Worm (Caenorhabditis elegans) whole organism, L1 larva: ENCODE results near the gene F18E3.13.

Source experiments
- C04F5.9 ChIP-seq: sonication (generic microtip); optimal IDR thresholded peaks from 2 replicates; lab custom pipeline; 2016; ENCODE audit warnings: missing genetic modification characterization, missing compliant biosample characterization
- C16A3.4 ChIP-seq: fragments of 150-350 bp; optimal IDR thresholded peaks from 2 replicates; lab custom pipeline; 2014; ENCODE audit warnings: missing biosample characterization, missing genetic modification characterization
- C34B4.2 ChIP-seq: sonication (generic microtip); optimal IDR thresholded peaks from 2 replicates; lab custom pipeline; 2017; ENCODE audit warnings: mild to moderate bottlenecking, missing genetic modification characterization, missing compliant biosample characterization
- Y116A8C.19 ChIP-seq: sonication (generic microtip); optimal IDR thresholded peaks from 2 replicates; lab custom pipeline; 2016; ENCODE audit warnings: missing compliant biosample characterization, missing genetic modification characterization, borderline replicate concordance
- alr-1 ChIP-seq: fragments of 200-800 bp; sonication (Bioruptor generic); optimal IDR thresholded peaks from 2 replicates; lab custom pipeline; 2018; ENCODE audit warnings: borderline replicate concordance, mild to moderate bottlenecking, missing genetic modification characterization, missing compliant biosample characterization
- aly-2 ChIP-seq: fragments of 150-350 bp; optimal IDR thresholded peaks from 2 replicates; lab custom pipeline; 2014; ENCODE audit warnings: missing biosample characterization, missing genetic modification characterization
- ceh-63 ChIP-seq: fragments of 200-800 bp; sonication (Bioruptor generic); optimal IDR thresholded peaks from 2 replicates; lab custom pipeline; 2018; ENCODE audit warnings: mild to moderate bottlenecking, missing genetic modification characterization, missing compliant biosample characterization
- ceh-8 ChIP-seq: fragments of 200-800 bp; sonication (Bioruptor generic); optimal IDR thresholded peaks from 2 replicates; lab custom pipeline; 2018; ENCODE audit warnings: mild to moderate bottlenecking, missing genetic modification characterization, moderate library complexity, missing compliant biosample characterization
- ceh-82 ChIP-seq, 3 experiments: fragments of 150-350 bp in 1 of 3; sonication (generic microtip) in 2 of 3; optimal IDR thresholded peaks; 2 replicates each; lab custom pipeline; 2014 to 2017; ENCODE audit warnings: missing biosample characterization in 3 of 3, missing genetic modification characterization in 3 of 3
- ceh-90 ChIP-seq: sonication (generic microtip); optimal IDR thresholded peaks from 2 replicates; lab custom pipeline; 2016; ENCODE audit warnings: missing genetic modification characterization, missing compliant biosample characterization
- ces-1 ChIP-seq: fragments of 150-350 bp; optimal IDR thresholded peaks from 2 replicates; lab custom pipeline; 2014; ENCODE audit warnings: missing biosample characterization, missing genetic modification reagents, missing genetic modification characterization
- dpl-1 ChIP-seq, 3 experiments: fragments of 150-350 bp in 2 of 3; sonication (generic microtip) in 1 of 3; optimal IDR thresholded peaks; 2 replicates each; lab custom pipeline; 2014 to 2017; ENCODE audit warnings: missing biosample characterization in 3 of 3, missing genetic modification characterization in 3 of 3, missing genetic modification reagents in 3 of 3
- dsc-1 ChIP-seq: sonication (generic microtip); optimal IDR thresholded peaks from 2 replicates; lab custom pipeline; 2016; ENCODE audit warnings: mild to moderate bottlenecking, missing genetic modification characterization, missing compliant biosample characterization
- efl-3 ChIP-seq: fragments of 200-800 bp; sonication (Bioruptor generic); optimal IDR thresholded peaks from 2 replicates; lab custom pipeline; 2018; ENCODE audit warnings: mild to moderate bottlenecking, missing genetic modification characterization, missing compliant biosample characterization
- elt-2 ChIP-seq: sonication (generic microtip); optimal IDR thresholded peaks from 2 replicates; lab custom pipeline; 2016; ENCODE audit warnings: missing genetic modification characterization, mild to moderate bottlenecking, inconsistent platforms, missing compliant biosample characterization, missing genetic modification reagents
- elt-3 ChIP-seq, 6 experiments: fragments of 150-350 bp in 1 of 6; sonication (generic microtip); optimal IDR thresholded peaks; 2 replicates each; lab custom pipeline; 2017 to 2018; ENCODE audit warnings: missing biosample characterization in 6 of 6, missing genetic modification characterization in 6 of 6, inconsistent platforms in 1 of 6
- ets-5 ChIP-seq: fragments of 200-800 bp; sonication (Bioruptor generic); IDR thresholded peaks from 2 replicates; pipeline ENCODE4 v1.3.6; 2022; ENCODE audit warnings: missing genetic modification characterization, missing compliant biosample characterization
- fkh-4 ChIP-seq: sonication (generic microtip); optimal IDR thresholded peaks from 2 replicates; lab custom pipeline; 2016; ENCODE audit warnings: missing compliant biosample characterization, missing genetic modification characterization, borderline replicate concordance
- fkh-8 ChIP-seq: sonication (generic microtip); optimal IDR thresholded peaks from 2 replicates; lab custom pipeline; 2016; ENCODE audit warnings: mild to moderate bottlenecking, missing genetic modification characterization, missing compliant biosample characterization
- fos-1 ChIP-seq: fragments of 150-350 bp; optimal IDR thresholded peaks from 2 replicates; lab custom pipeline; 2014; ENCODE audit warnings: missing biosample characterization, missing genetic modification characterization
- hlh-4 ChIP-seq: sonication (generic microtip); optimal IDR thresholded peaks from 2 replicates; lab custom pipeline; 2016; ENCODE audit warnings: mild to moderate bottlenecking, missing genetic modification characterization, missing compliant biosample characterization
- hpl-2 ChIP-seq: fragments of 150-350 bp; optimal IDR thresholded peaks from 2 replicates; lab custom pipeline; 2014; ENCODE audit warnings: missing biosample characterization, missing genetic modification reagents, missing genetic modification characterization
- irx-1 ChIP-seq: sonication (generic microtip); optimal IDR thresholded peaks from 2 replicates; lab custom pipeline; 2016; ENCODE audit warnings: missing genetic modification characterization, missing compliant biosample characterization
- isw-1 ChIP-seq: fragments of 200-800 bp; sonication (Bioruptor generic); IDR thresholded peaks from 2 replicates; pipeline ENCODE4 v1.3.6; 2022; ENCODE audit warnings: missing genetic modification characterization, missing compliant biosample characterization
- jun-1 ChIP-seq: fragments of 150-350 bp; optimal IDR thresholded peaks from 2 replicates; lab custom pipeline; 2014; ENCODE audit warnings: missing biosample characterization, missing genetic modification reagents, missing genetic modification characterization
- lin-13 ChIP-seq: fragments of 150-350 bp; optimal IDR thresholded peaks from 2 replicates; lab custom pipeline; 2014; ENCODE audit warnings: missing biosample characterization, missing genetic modification reagents, missing genetic modification characterization
- lin-14 ChIP-seq: fragments of 200-800 bp; sonication (Bioruptor generic); optimal IDR thresholded peaks from 2 replicates; lab custom pipeline; 2018; ENCODE audit warnings: mild to moderate bottlenecking, missing genetic modification characterization, moderate library complexity, missing compliant biosample characterization
- lin-15B ChIP-seq: fragments of 150-350 bp; sonication (generic microtip); optimal IDR thresholded peaks from 3 replicates; lab custom pipeline; 2014; ENCODE audit warnings: missing biosample characterization, missing genetic modification characterization
- lin-35 ChIP-seq, 2 experiments: fragments of 150-350 bp; optimal IDR thresholded peaks; 2 replicates each; lab custom pipeline; 2014; ENCODE audit warnings: missing biosample characterization in 2 of 2, missing genetic modification characterization in 2 of 2, missing genetic modification reagents in 2 of 2
- lir-3 ChIP-seq: sonication (generic microtip); optimal IDR thresholded peaks from 2 replicates; lab custom pipeline; 2016; ENCODE audit warnings: mild to moderate bottlenecking, missing genetic modification characterization, moderate library complexity, missing compliant biosample characterization; ENCODE audit not compliant: poor library complexity
- mdl-1 ChIP-seq, 2 experiments: fragments of 150-350 bp; optimal IDR thresholded peaks; 2 replicates each; lab custom pipeline; 2014 to 2017; ENCODE audit warnings: missing biosample characterization in 2 of 2, missing genetic modification characterization in 2 of 2, inconsistent platforms in 1 of 2
- mep-1 ChIP-seq: fragments of 150-350 bp; optimal IDR thresholded peaks from 2 replicates; lab custom pipeline; 2014; ENCODE audit warnings: missing biosample characterization, missing genetic modification characterization
- nhr-11 ChIP-seq: fragments of 150-350 bp; optimal IDR thresholded peaks from 2 replicates; lab custom pipeline; 2014; ENCODE audit warnings: missing biosample characterization, missing genetic modification characterization
- nhr-12 ChIP-seq: sonication (generic microtip); optimal IDR thresholded peaks from 2 replicates; lab custom pipeline; 2017; ENCODE audit warnings: missing biosample characterization, missing genetic modification characterization
- nhr-19 ChIP-seq: fragments of 200-800 bp; sonication (Bioruptor generic); conservative IDR thresholded peaks from 2 replicates; pipeline ENCODE4 v1.3.6; 2022; ENCODE audit warnings: missing genetic modification characterization, missing compliant biosample characterization
- nhr-237 ChIP-seq: fragments of 150-350 bp; optimal IDR thresholded peaks from 2 replicates; lab custom pipeline; 2014; ENCODE audit warnings: missing biosample characterization, missing genetic modification characterization
- nhr-28 ChIP-seq: fragments of 150-350 bp; optimal IDR thresholded peaks from 2 replicates; lab custom pipeline; 2014; ENCODE audit warnings: missing biosample characterization, missing genetic modification characterization
- nhr-76 ChIP-seq: sonication (generic microtip); optimal IDR thresholded peaks from 2 replicates; lab custom pipeline; 2017; ENCODE audit warnings: missing biosample characterization, missing genetic modification characterization
- nhr-77 ChIP-seq: fragments of 150-350 bp; optimal IDR thresholded peaks from 2 replicates; lab custom pipeline; 2014; ENCODE audit warnings: missing biosample characterization, missing genetic modification characterization
- nhr-84 ChIP-seq: sonication (generic microtip); optimal IDR thresholded peaks from 2 replicates; lab custom pipeline; 2017; ENCODE audit warnings: missing biosample characterization, missing genetic modification characterization
- nhr-85 ChIP-seq: sonication (generic microtip); peaks from one replicate; lab custom pipeline; 2016; ENCODE audit warnings: missing genetic modification characterization, inconsistent platforms, missing compliant biosample characterization
- nhr-90 ChIP-seq: sonication (generic microtip); optimal IDR thresholded peaks from 2 replicates; lab custom pipeline; 2016; ENCODE audit warnings: mild to moderate bottlenecking, missing genetic modification characterization, missing compliant biosample characterization; ENCODE audit not compliant: poor library complexity
- pax-3 ChIP-seq: fragments of 200-800 bp; sonication (Bioruptor generic); optimal IDR thresholded peaks from 2 replicates; lab custom pipeline; 2018; ENCODE audit warnings: mild to moderate bottlenecking, missing genetic modification characterization, moderate library complexity, missing compliant biosample characterization
- pqm-1 ChIP-seq: sonication (generic microtip); optimal IDR thresholded peaks from 3 replicates; lab custom pipeline; 2017; ENCODE audit warnings: missing biosample characterization, missing genetic modification characterization
- rnt-1 ChIP-seq: sonication (generic microtip); optimal IDR thresholded peaks from 2 replicates; lab custom pipeline; 2016; ENCODE audit warnings: mild to moderate bottlenecking, missing genetic modification characterization, moderate library complexity, missing compliant biosample characterization
- snpc-4 ChIP-seq: fragments of 150-350 bp; optimal IDR thresholded peaks from 2 replicates; lab custom pipeline; 2014; ENCODE audit warnings: missing biosample characterization, missing genetic modification characterization
- sptf-1 ChIP-seq: fragments of 150-350 bp; optimal IDR thresholded peaks from 2 replicates; lab custom pipeline; 2014; ENCODE audit warnings: missing biosample characterization, missing genetic modification characterization
- tbx-2 ChIP-seq: sonication (generic microtip); optimal IDR thresholded peaks from 2 replicates; lab custom pipeline; 2016; ENCODE audit warnings: missing genetic modification characterization, missing compliant biosample characterization
- tlp-1 ChIP-seq: fragments of 150-350 bp; optimal IDR thresholded peaks from 2 replicates; lab custom pipeline; 2014; ENCODE audit warnings: missing biosample characterization, missing genetic modification characterization
- unc-30 ChIP-seq: sonication (generic microtip); optimal IDR thresholded peaks from 2 replicates; lab custom pipeline; 2017; ENCODE audit warnings: missing biosample characterization, missing genetic modification characterization
- unc-62 ChIP-seq: fragments of 150-350 bp; optimal IDR thresholded peaks from 2 replicates; lab custom pipeline; 2014; ENCODE audit warnings: missing biosample characterization, missing genetic modification reagents, missing genetic modification characterization
- unc-86 ChIP-seq: sonication (generic microtip); optimal IDR thresholded peaks from 2 replicates; lab custom pipeline; 2016; ENCODE audit warnings: missing genetic modification characterization, missing compliant biosample characterization
- xbp-1 ChIP-seq: sonication (generic microtip); optimal IDR thresholded peaks from 2 replicates; lab custom pipeline; 2016; ENCODE audit warnings: missing genetic modification characterization, missing compliant biosample characterization

The F18E3.13 gene

DNA sequence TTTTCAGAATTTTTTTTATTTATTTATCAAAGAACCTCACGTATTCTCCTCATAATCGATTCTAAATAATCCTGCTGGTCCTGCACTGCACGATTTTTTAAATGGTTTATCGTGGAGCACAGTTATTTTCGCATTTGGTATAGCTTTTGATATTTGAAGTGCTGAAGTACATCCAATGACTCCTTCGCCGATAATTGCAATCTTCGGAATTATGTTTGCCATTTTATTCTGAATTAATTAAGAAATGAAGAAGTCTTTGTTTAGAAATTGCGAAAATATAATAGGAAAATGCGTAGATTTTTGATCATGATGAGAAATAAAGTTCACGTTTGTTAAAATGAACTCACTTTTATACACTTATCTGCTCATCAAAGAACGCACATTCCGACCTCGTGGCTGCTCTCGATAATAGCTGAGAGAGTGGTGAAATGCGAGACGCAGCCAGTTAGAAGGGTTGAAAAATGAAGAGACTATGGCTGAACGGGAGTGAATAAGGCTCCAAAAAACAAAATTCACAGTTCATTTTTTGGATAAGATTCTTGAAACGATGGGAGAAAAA is 18.9 kb downstream of the F18E3.13 start:
- peak; percentile 25 to 32 (median 28) for TF ChIP-seq ceh-82 (tag; optimal IDR thresholded peaks at IDR 0.05; lab: Kevin White, UChicago)
- TF ChIP-seq isw-1 (GFP tag; lab: Robert Waterston, UW), result no peak
- TF ChIP-seq nhr-77 (tag; lab: Kevin White, UChicago), result no peak
- peak; percentile 88 for TF ChIP-seq lin-14 (GFP tag; lab: Kevin White, UChicago)
- TF ChIP-seq nhr-12, result no peak
- peak; percentile 25 for TF ChIP-seq unc-86 (tag; lab: Kevin White, UChicago)
- no peak for TF ChIP-seq jun-1 (tag; lab: Kevin White, UChicago)
- TF ChIP-seq fos-1 (tag; lab: Kevin White, UChicago), result no peak
- no peak for TF ChIP-seq ceh-90
- peak; percentile 47 for TF ChIP-seq dsc-1 (tag; lab: Kevin White, UChicago)
- no peak for TF ChIP-seq ceh-8 (GFP tag; lab: Kevin White, UChicago)
- TF ChIP-seq C34B4.2 (tag; lab: Kevin White, UChicago), result no peak
- no peak for TF ChIP-seq aly-2 (tag; lab: Kevin White, UChicago)
- no peak for TF ChIP-seq efl-3 (GFP tag; lab: Kevin White, UChicago)
- TF ChIP-seq ceh-63 (GFP tag; lab: Kevin White, UChicago), result no peak
- TF ChIP-seq sptf-1 (tag; lab: Kevin White, UChicago), result no peak
- TF ChIP-seq irx-1 (tag; lab: Kevin White, UChicago), result no peak
- no peak for TF ChIP-seq hlh-4 (tag; lab: Kevin White, UChicago)
- TF ChIP-seq snpc-4 (tag; lab: Kevin White, UChicago), result peak; percentile 21
- peak; percentile 58 for TF ChIP-seq elt-2
- TF ChIP-seq C04F5.9 (tag; lab: Kevin White, UChicago), result no peak
- peak in 1 of 6 experiments; percentile 4 for TF ChIP-seq elt-3 (tag; optimal IDR thresholded peaks at IDR 0.05; lab: Kevin White, UChicago)
- TF ChIP-seq tbx-2 (tag; lab: Kevin White, UChicago), result peak; percentile 69
- no peak for TF ChIP-seq hpl-2 (GFP tag; lab: Kevin White, UChicago)
- no peak for TF ChIP-seq unc-62 (GFP tag; lab: Kevin White, UChicago)
- no peak for TF ChIP-seq Y116A8C.19 (tag; lab: Kevin White, UChicago)
- TF ChIP-seq fkh-4 (tag; lab: Kevin White, UChicago), result no peak
- peak; percentile 34 for TF ChIP-seq lir-3 (tag; lab: Kevin White, UChicago)
- no peak for TF ChIP-seq nhr-85 (tag; lab: Kevin White, UChicago)
- TF ChIP-seq nhr-76, result no peak
- TF ChIP-seq mdl-1 (tag; optimal IDR thresholded peaks at IDR 0.05; lab: Kevin White, UChicago), result peak in 1 of 2 experiments; percentile 89
- no peak for TF ChIP-seq unc-30
- peak; percentile 29 for TF ChIP-seq pax-3
- TF ChIP-seq nhr-237 (tag; lab: Kevin White, UChicago), result no peak
- TF ChIP-seq C16A3.4 (tag; lab: Kevin White, UChicago), result peak; percentile 13
- no peak for TF ChIP-seq nhr-11
- no peak for TF ChIP-seq nhr-28 (tag; lab: Kevin White, UChicago)
- TF ChIP-seq lin-13 (GFP tag; lab: Kevin White, UChicago), result no peak
- no peak for TF ChIP-seq alr-1 (tag; lab: Kevin White, UChicago)
- TF ChIP-seq lin-35 (GFP tag; optimal IDR thresholded peaks at IDR 0.05; lab: Kevin White, UChicago), result peak; percentile 49 to 72
- no peak for TF ChIP-seq ets-5 (GFP tag; lab: Robert Waterston, UW)
- TF ChIP-seq dpl-1 (GFP tag; optimal IDR thresholded peaks at IDR 0.05; lab: Kevin White, UChicago), result peak in 2 of 3 experiments; percentile 37 to 45
- TF ChIP-seq tlp-1 (tag; lab: Kevin White, UChicago), result no peak
- TF ChIP-seq pqm-1 (tag; lab: Kevin White, UChicago), result no peak
- TF ChIP-seq mep-1 (tag; lab: Kevin White, UChicago), result peak; percentile 60
- TF ChIP-seq fkh-8 (tag; lab: Kevin White, UChicago), result peak; percentile 73
- TF ChIP-seq rnt-1 (tag; lab: Kevin White, UChicago), result peak; percentile 56
- TF ChIP-seq xbp-1 (tag; lab: Kevin White, UChicago), result peak; percentile 32
- TF ChIP-seq nhr-90, result peak; percentile 29
- no peak for TF ChIP-seq lin-15B (tag; lab: Kevin White, UChicago)
- no peak for TF ChIP-seq ces-1 (GFP tag; lab: Kevin White, UChicago)
- TF ChIP-seq nhr-84 (tag; lab: Kevin White, UChicago), result no peak
- TF ChIP-seq nhr-19, result peak; percentile 98
